Fruit fly (Drosophila melanogaster) whole organism: Measurements from ENCODE around the gene spen.

ENCODE experiments used
- pan ChIP-seq: fragments of >200 bp; optimal IDR thresholded peaks from 2 replicates; lab custom pipeline; 2017
- usp ChIP-seq: fragments of >200 bp; optimal IDR thresholded peaks from 2 replicates; lab custom pipeline; 2017; ENCODE audit warnings: missing biosample characterization, missing genetic modification characterization, mixed read lengths

DNA sequence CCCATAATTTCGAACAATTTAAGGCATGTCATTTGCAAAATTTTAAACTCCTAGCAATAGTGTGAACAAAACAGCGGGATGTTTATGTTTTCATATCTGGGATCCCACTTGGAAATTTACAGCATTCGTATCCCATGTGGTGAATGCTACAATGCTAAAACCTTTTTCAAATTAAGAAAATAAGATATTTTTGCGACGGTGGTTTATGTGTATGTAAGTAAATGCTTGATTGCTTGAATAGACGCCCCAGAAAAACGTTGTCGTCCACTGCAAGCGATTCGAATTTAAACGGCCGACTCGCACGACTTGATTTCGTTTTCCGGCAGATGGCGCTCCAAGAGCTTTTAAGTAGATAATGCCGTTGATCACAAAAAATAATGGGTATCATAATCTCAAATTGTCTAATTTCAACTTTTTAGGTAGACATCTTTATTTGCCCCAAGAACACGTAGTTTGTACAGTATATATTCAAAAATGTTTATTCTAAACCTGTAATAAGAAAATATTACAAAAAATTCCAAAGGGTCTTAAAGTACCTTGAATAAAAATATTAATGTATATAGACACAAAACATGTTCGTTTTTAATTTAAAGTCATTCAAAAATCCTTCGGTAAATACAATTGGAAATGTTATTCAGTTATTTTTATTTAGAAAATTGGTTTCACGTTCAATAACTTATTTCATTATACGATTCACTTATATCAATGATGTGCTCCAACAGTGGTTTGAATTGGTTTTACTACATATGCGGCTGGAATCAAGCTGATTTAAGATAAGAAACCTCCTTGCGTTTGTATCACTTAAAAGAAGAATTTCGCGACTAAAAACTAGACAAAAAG is 36.4 kb upstream of the spen start:
- no peak for TF ChIP-seq usp (GFP tag; lab: Kevin White, UChicago)
- TF ChIP-seq pan, result no peak
